Worm (Caenorhabditis elegans): ENCODE measurements around the gene sec-15.
A peak's percentile ranks its signal among the peaks of the same experiment; 100 is the strongest.

Gene sec-15

ce11 chrX:8824437-8824836 lies 11.1 kb downstream of the sec-15 start, which contains the start of gene ifd-1 (continued):
- TF ChIP-seq ZK546.5 (tag; optimal IDR thresholded peaks at IDR 0.05): no peak
- no peak for TF ChIP-seq ctbp-1 (GFP tag; IDR thresholded peaks at IDR 0.05)
- TF ChIP-seq attf-4 (tag; optimal IDR thresholded peaks at IDR 0.05): no peak
- no peak for TF ChIP-seq set-16 (GFP tag; IDR thresholded peaks at IDR 0.05)
- no peak for TF ChIP-seq duxl-1 (tag; optimal IDR thresholded peaks at IDR 0.05; ENCODE audit: poor library complexity)
- no peak for TF ChIP-seq mep-1 (tag; optimal IDR thresholded peaks at IDR 0.05)
- no peak for TF ChIP-seq fkh-10 (GFP tag; optimal IDR thresholded peaks at IDR 0.05)
- no peak for TF ChIP-seq nhr-42 (GFP tag; IDR thresholded peaks at IDR 0.05)
- no peak for TF ChIP-seq dmd-9 (GFP tag; IDR thresholded peaks at IDR 0.05)
- no peak for TF ChIP-seq Y48G9A.11 (GFP tag; IDR thresholded peaks at IDR 0.05)
- no peak for TF ChIP-seq skn-1 (tag; optimal IDR thresholded peaks at IDR 0.05)
- TF ChIP-seq daf-16 (GFP tag; optimal IDR thresholded peaks at IDR 0.05): no peak
- peak; percentile 78 for TF ChIP-seq daf-16 (tag; optimal IDR thresholded peaks at IDR 0.05)
- no peak for TF ChIP-seq nhr-237 (tag; optimal IDR thresholded peaks at IDR 0.05)
- TF ChIP-seq php-3 (GFP tag; IDR thresholded peaks at IDR 0.05): peak; percentile 66; the same call in 1 of the 2 replicates
- no peak for TF ChIP-seq jun-1 (tag; optimal IDR thresholded peaks at IDR 0.05)
- no peak for TF ChIP-seq nhr-111 (GFP tag; optimal IDR thresholded peaks at IDR 0.05)
- TF ChIP-seq ceh-32 (tag; optimal IDR thresholded peaks at IDR 0.05; ENCODE audit: poor library complexity): no peak
- no peak for TF ChIP-seq lir-3 (tag; optimal IDR thresholded peaks at IDR 0.05)
- TF ChIP-seq fos-1 (tag; optimal IDR thresholded peaks at IDR 0.05): no peak
- TF ChIP-seq nhr-11 (tag; optimal IDR thresholded peaks at IDR 0.05): no peak
- TF ChIP-seq nhr-28 (tag; optimal IDR thresholded peaks at IDR 0.05): peak; percentile 81
- no peak for TF ChIP-seq hif-1 (tag; optimal IDR thresholded peaks at IDR 0.05)
- TF ChIP-seq madf-5 (GFP tag; IDR thresholded peaks at IDR 0.05): no peak
- no peak for TF ChIP-seq nhr-76 (tag; optimal IDR thresholded peaks at IDR 0.05)
- no peak for TF ChIP-seq nhr-41 (GFP tag; IDR thresholded peaks at IDR 0.05)
- TF ChIP-seq mdl-1 (tag; optimal IDR thresholded peaks at IDR 0.05): no peak
- no peak for TF ChIP-seq gei-8 (GFP tag; optimal IDR thresholded peaks at IDR 0.05)
- no peak for TF ChIP-seq egl-43 (GFP tag; IDR thresholded peaks at IDR 0.05)
- TF ChIP-seq spr-3 (GFP tag; optimal IDR thresholded peaks at IDR 0.05): no peak
- no peak for TF ChIP-seq daf-19 (GFP tag; conservative IDR thresholded peaks at IDR 0.05)
- TF ChIP-seq lin-15B (tag; optimal IDR thresholded peaks at IDR 0.05): no peak
- TF ChIP-seq zfp-2 (tag; optimal IDR thresholded peaks at IDR 0.05): no peak
- no peak for TF ChIP-seq daf-8 (GFP tag; IDR thresholded peaks at IDR 0.05)
- no peak for TF ChIP-seq dmd-8 (GFP tag; IDR thresholded peaks at IDR 0.05)
- TF ChIP-seq F49E8.2 (tag; optimal IDR thresholded peaks at IDR 0.05; ENCODE audit: borderline replicate concordance): no peak
- TF ChIP-seq zfp-3 (GFP tag; conservative IDR thresholded peaks at IDR 0.05): no peak
- TF ChIP-seq lin-38 (GFP tag; IDR thresholded peaks at IDR 0.05): no peak
- no peak for TF ChIP-seq F44E2.7 (GFP tag; IDR thresholded peaks at IDR 0.05)
- no peak for TF ChIP-seq egl-27 (tag; optimal IDR thresholded peaks at IDR 0.05)
- no peak for TF ChIP-seq T20F7.1 (GFP tag; optimal IDR thresholded peaks at IDR 0.05)
- TF ChIP-seq tra-1 (GFP tag; IDR thresholded peaks at IDR 0.05): 0 out of 2 replicates have a peak, but pooled peaks have one; percentile 38
- TF ChIP-seq lsy-2 (tag; optimal IDR thresholded peaks at IDR 0.05): peak in 1 of 2 experiments; percentile 11
- peak; percentile 73 for TF ChIP-seq hlh-11 (tag; optimal IDR thresholded peaks at IDR 0.05)
- TF ChIP-seq snpc-1.2 (GFP tag; IDR thresholded peaks at IDR 0.05): no peak
- TF ChIP-seq F26F4.8 (GFP tag; conservative IDR thresholded peaks at IDR 0.05): no peak
- TF ChIP-seq ceh-20 (GFP tag; IDR thresholded peaks at IDR 0.05): no peak
- no peak for TF ChIP-seq sdz-12 (GFP tag; optimal IDR thresholded peaks at IDR 0.05)
- TF ChIP-seq dmd-6 (GFP tag; IDR thresholded peaks at IDR 0.05): peak; percentile 51; the same call in 1 of the 2 replicates
- TF ChIP-seq hlh-30 (tag; optimal IDR thresholded peaks at IDR 0.05; ENCODE audit: insufficient read depth): peak; percentile 23
